Worm (Caenorhabditis elegans) whole organism, young adult: ENCODE measurements around the gene F35C5.1.

ENCODE experiments used
- F33H1.4 ChIP-seq: fragments of 200-800 bp; sonication (Bioruptor generic); IDR thresholded peaks from 2 replicates; pipeline ENCODE4 v1.3.6; 2022; ENCODE audit warnings: missing genetic modification reagents, missing genetic modification characterization, missing compliant biosample characterization
- F37B4.10 ChIP-seq: fragments of 200-800 bp; sonication (Bioruptor generic); IDR thresholded peaks from 2 replicates; pipeline ENCODE4 v1.3.6; 2022; ENCODE audit warnings: missing genetic modification characterization, missing compliant biosample characterization
- F39B2.1 ChIP-seq: fragments of 200-800 bp; sonication (Bioruptor generic); IDR thresholded peaks from 2 replicates; pipeline ENCODE4 v1.3.6; 2022; ENCODE audit warnings: missing genetic modification reagents, missing genetic modification characterization, missing compliant biosample characterization
- F55B11.4 ChIP-seq: sonication (generic microtip); optimal IDR thresholded peaks from 2 replicates; lab custom pipeline; 2016; ENCODE audit warnings: missing compliant biosample characterization, missing genetic modification characterization, borderline replicate concordance; ENCODE audit not compliant: insufficient read depth
- T26A5.8 ChIP-seq: sonication (generic microtip); optimal IDR thresholded peaks from 2 replicates; lab custom pipeline; 2016; ENCODE audit warnings: missing genetic modification characterization, missing compliant biosample characterization
- Y67H2A.10 ChIP-seq: fragments of 200-800 bp; sonication (Bioruptor generic); conservative IDR thresholded peaks from 2 replicates; pipeline ENCODE4 v1.3.6; 2022; ENCODE audit warnings: missing genetic modification reagents, missing genetic modification characterization, missing compliant biosample characterization
- akir-1 ChIP-seq: fragments of 200-800 bp; sonication (Bioruptor generic); optimal IDR thresholded peaks from 2 replicates; lab custom pipeline; 2018; ENCODE audit warnings: mild to moderate bottlenecking, missing genetic modification characterization, moderate library complexity, missing compliant biosample characterization
- ama-1 ChIP-seq, 3 experiments: fragments of 150-350 bp in 1 of 3; sonication (generic microtip) in 2 of 3; optimal IDR thresholded peaks; 2 replicates each; lab custom pipeline; 2014 to 2018; ENCODE audit warnings: missing biosample characterization in 2 of 3, missing genetic modification characterization in 2 of 3, missing genetic modification reagents in 2 of 3
- athp-1 ChIP-seq: sonication (generic microtip); optimal IDR thresholded peaks from 2 replicates; lab custom pipeline; 2017; ENCODE audit warnings: mild to moderate bottlenecking, missing genetic modification characterization, missing compliant biosample characterization
- attf-3 ChIP-seq: fragments of 200-800 bp; sonication (Bioruptor generic); conservative IDR thresholded peaks from 2 replicates; pipeline ENCODE4 v1.3.6; 2022; ENCODE audit warnings: missing genetic modification reagents, missing genetic modification characterization, missing compliant biosample characterization
- cebp-2 ChIP-seq: fragments of 200-800 bp; sonication (Bioruptor generic); IDR thresholded peaks from 2 replicates; pipeline ENCODE4 v1.3.6; 2022; ENCODE audit warnings: missing genetic modification characterization, missing compliant biosample characterization
- ceh-100 ChIP-seq: fragments of 200-800 bp; sonication (Bioruptor generic); IDR thresholded peaks from 2 replicates; pipeline ENCODE4 v1.3.6; 2022; ENCODE audit warnings: missing genetic modification reagents, missing genetic modification characterization, missing compliant biosample characterization
- ceh-58 ChIP-seq: fragments of 200-800 bp; sonication (Bioruptor generic); IDR thresholded peaks from 2 replicates; pipeline ENCODE4 v1.3.6; 2022; ENCODE audit warnings: missing genetic modification characterization, missing compliant biosample characterization
- dox-1 ChIP-seq: fragments of 200-800 bp; sonication (Bioruptor generic); IDR thresholded peaks from 2 replicates; pipeline ENCODE4 v1.3.6; 2022; ENCODE audit warnings: missing genetic modification reagents, missing genetic modification characterization, missing compliant biosample characterization
- dpl-1 ChIP-seq: fragments of 150-350 bp; optimal IDR thresholded peaks from 2 replicates; lab custom pipeline; 2014; ENCODE audit warnings: missing biosample characterization, missing genetic modification reagents, missing genetic modification characterization
- ekl-4 ChIP-seq: fragments of 200-800 bp; sonication (Bioruptor generic); IDR thresholded peaks from 2 replicates; pipeline ENCODE4 v1.3.6; 2022; ENCODE audit warnings: missing genetic modification reagents, missing genetic modification characterization, missing compliant biosample characterization
- him-1 ChIP-seq: sonication (generic microtip); optimal IDR thresholded peaks from 2 replicates; lab custom pipeline; 2016; ENCODE audit warnings: missing genotype, missing genetic modification reagents, missing genetic modification characterization, missing compliant biosample characterization
- hlh-12 ChIP-seq: sonication (generic microtip); optimal IDR thresholded peaks from 2 replicates; lab custom pipeline; 2016; ENCODE audit warnings: missing genetic modification characterization, missing compliant biosample characterization
- hmg-20 ChIP-seq: fragments of 200-800 bp; sonication (Bioruptor generic); IDR thresholded peaks from 2 replicates; pipeline ENCODE4 v1.3.6; 2022; ENCODE audit warnings: missing genetic modification reagents, missing genetic modification characterization, missing compliant biosample characterization
- hrde-1 ChIP-seq: sonication (generic microtip); optimal IDR thresholded peaks from 2 replicates; lab custom pipeline; 2016; ENCODE audit warnings: missing genetic modification characterization, mild to moderate bottlenecking, missing compliant biosample characterization, moderate library complexity, missing genotype, missing genetic modification reagents, borderline replicate concordance
- hsf-1 ChIP-seq: fragments of 200-800 bp; sonication (Bioruptor generic); IDR thresholded peaks from 2 replicates; pipeline ENCODE4 v1.3.6; 2022; ENCODE audit warnings: missing genetic modification reagents, missing genetic modification characterization, missing compliant biosample characterization
- lag-1 ChIP-seq: fragments of 200-800 bp; sonication (Bioruptor generic); IDR thresholded peaks from 2 replicates; pipeline ENCODE4 v1.3.6; 2022; ENCODE audit warnings: missing genetic modification reagents, missing genetic modification characterization, missing compliant biosample characterization
- lin-54 ChIP-seq: fragments of 200-800 bp; sonication (Bioruptor generic); optimal IDR thresholded peaks from 2 replicates; lab custom pipeline; 2018; ENCODE audit warnings: mild to moderate bottlenecking, missing genetic modification characterization, missing compliant biosample characterization
- lsl-1 ChIP-seq: fragments of 200-800 bp; sonication (Bioruptor generic); optimal IDR thresholded peaks from 2 replicates; lab custom pipeline; 2018; ENCODE audit warnings: mild to moderate bottlenecking, missing genetic modification characterization, moderate library complexity, missing compliant biosample characterization
- mes-4 ChIP-seq: sonication (generic microtip); optimal IDR thresholded peaks from 2 replicates; lab custom pipeline; 2016; ENCODE audit warnings: missing genotype, missing genetic modification characterization, missing compliant biosample characterization
- nfya-1 ChIP-seq: sonication (generic microtip); optimal IDR thresholded peaks from 2 replicates; lab custom pipeline; 2017; ENCODE audit warnings: antibody characterized with exemption, missing compliant biosample characterization, missing genetic modification characterization, borderline replicate concordance; ENCODE audit not compliant: insufficient read depth
- pbrm-1 ChIP-seq: fragments of 200-800 bp; sonication (Bioruptor generic); IDR thresholded peaks from 2 replicates; pipeline ENCODE4 v1.3.6; 2022; ENCODE audit warnings: missing genetic modification reagents, missing genetic modification characterization, missing compliant biosample characterization
- rcor-1 ChIP-seq: fragments of 200-800 bp; sonication (Bioruptor generic); IDR thresholded peaks from 2 replicates; pipeline ENCODE4 v1.3.6; 2022; ENCODE audit warnings: missing genetic modification reagents, missing genetic modification characterization, missing compliant biosample characterization
- rec-8 ChIP-seq, 2 experiments: sonication (generic microtip); optimal IDR thresholded peaks; 2 replicates each; lab custom pipeline; 2016; ENCODE audit warnings: mild to moderate bottlenecking in 2 of 2, missing genetic modification characterization in 2 of 2, missing genetic modification reagents in 2 of 2, missing genotype in 2 of 2, missing biosample characterization in 1 of 2, missing compliant biosample characterization in 1 of 2, moderate library complexity in 1 of 2
- repo-1 ChIP-seq: sonication (generic microtip); optimal IDR thresholded peaks from 2 replicates; lab custom pipeline; 2017; ENCODE audit warnings: mild to moderate bottlenecking, missing genetic modification characterization, missing compliant biosample characterization
- sea-2 ChIP-seq: fragments of 200-800 bp; sonication (Bioruptor generic); IDR thresholded peaks from 2 replicates; pipeline ENCODE4 v1.3.6; 2022; ENCODE audit warnings: missing genetic modification characterization, missing compliant biosample characterization
- snpc-1.1 ChIP-seq: sonication (generic microtip); optimal IDR thresholded peaks from 2 replicates; lab custom pipeline; 2017; ENCODE audit warnings: missing genetic modification characterization, mild to moderate bottlenecking, missing compliant biosample characterization, antibody characterized with exemption, moderate library complexity, missing genotype, missing genetic modification reagents; ENCODE audit not compliant: insufficient read depth
- snpc-4 ChIP-seq, 5 experiments: fragments of 150-350 bp in 1 of 5; sonication (generic microtip) in 4 of 5; optimal IDR thresholded peaks; 2 replicates each; lab custom pipeline; 2014 to 2018; ENCODE audit warnings: missing genetic modification characterization in 5 of 5, missing biosample characterization in 3 of 5, antibody characterized with exemption in 2 of 5, mild to moderate bottlenecking in 2 of 5, missing compliant biosample characterization in 2 of 5, missing genotype in 2 of 5, moderate library complexity in 2 of 5, missing genetic modification reagents in 1 of 5
- unc-62 ChIP-seq: fragments of 150-350 bp; optimal IDR thresholded peaks from 2 replicates; lab custom pipeline; 2014; ENCODE audit warnings: missing biosample characterization, missing genetic modification reagents, missing genetic modification characterization
- xnd-1 ChIP-seq: sonication (generic microtip); optimal IDR thresholded peaks from 2 replicates; lab custom pipeline; 2016; ENCODE audit warnings: missing genotype, missing genetic modification reagents, missing genetic modification characterization, missing compliant biosample characterization
- ztf-26 ChIP-seq: sonication (generic microtip); optimal IDR thresholded peaks from 2 replicates; lab custom pipeline; 2017; ENCODE audit warnings: missing genetic modification characterization, missing compliant biosample characterization
- ztf-3 ChIP-seq: fragments of 200-800 bp; sonication (Bioruptor generic); optimal IDR thresholded peaks from 2 replicates; lab custom pipeline; 2018; ENCODE audit warnings: mild to moderate bottlenecking, missing genetic modification characterization, missing compliant biosample characterization

F35C5.1 gene

ce11 chrII:12923225-12923624 is 42.6 kb downstream of the F35C5.1 start (continued):
- TF ChIP-seq F39B2.1 (no peak), rec-8 (tag; optimal IDR thresholded peaks at IDR 0.05; lab: Kevin White, UChicago) (peak in 1 of 2 experiments; percentile 45), repo-1 (tag; lab: Kevin White, UChicago) (peak; percentile 47), ceh-58 (GFP tag; lab: Robert Waterston, UW) (no peak), nfya-1 (tag; lab: Kevin White, UChicago) (no peak), T26A5.8 (tag; lab: Kevin White, UChicago) (peak; percentile 33), ceh-100 (GFP tag; lab: Robert Waterston, UW) (0 out of 2 replicates have a peak, but pooled peaks have one; percentile 14), F33H1.4 (GFP tag; lab: Robert Waterston, UW) (0 out of 2 replicates have a peak, but pooled peaks have one; percentile 29), xnd-1 (tag; lab: Kevin White, UChicago) (peak; percentile 46), hrde-1 (tag; lab: Kevin White, UChicago) (peak; percentile 91), him-1 (tag; lab: Kevin White, UChicago) (peak; percentile 46), mes-4 (no peak), ama-1 (optimal IDR thresholded peaks at IDR 0.05; lab: Kevin White, UChicago) (no peak), ama-1 (GFP tag; optimal IDR thresholded peaks at IDR 0.05; lab: Kevin White, UChicago) (peak in 1 of 2 experiments; percentile 91), pbrm-1 (GFP tag; lab: Robert Waterston, UW) (peak; percentile 36; the same call in 1 of the 2 replicates), cebp-2 (GFP tag; lab: Robert Waterston, UW) (0 out of 2 replicates have a peak, but pooled peaks have one; percentile 79), snpc-4 (GFP tag; optimal IDR thresholded peaks at IDR 0.05; lab: Kevin White, UChicago) (peak; percentile 6), snpc-4 (tag; optimal IDR thresholded peaks at IDR 0.05; lab: Kevin White, UChicago) (peak in 1 of 4 experiments; percentile 3), ekl-4 (GFP tag; lab: Robert Waterston, UW) (peak; percentile 68), hsf-1 (GFP tag; lab: Robert Waterston, UW) (peak; percentile 69), snpc-1.1 (peak; percentile 47)

DNA sequence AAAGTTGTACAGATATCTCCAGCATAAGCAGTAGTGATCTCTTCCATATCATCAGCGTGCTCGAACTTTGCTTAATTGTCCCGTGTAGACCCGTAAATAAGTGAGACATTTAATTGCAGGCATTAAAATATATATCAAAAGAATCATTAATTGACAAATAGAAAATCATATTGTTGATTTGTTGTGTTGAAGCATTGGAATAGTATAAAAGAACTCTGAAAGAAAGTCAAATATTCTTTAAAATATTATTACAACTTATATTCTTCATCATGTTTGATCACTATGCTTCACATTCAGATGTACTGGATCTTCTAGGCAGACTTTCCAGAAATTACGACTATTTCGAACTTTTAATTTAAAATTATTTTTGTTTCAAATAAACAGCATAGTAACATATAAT is 44.9 kb downstream of the F35C5.1 start, which contains the start of gene F58G1.8:
TSS of gene F58G1.8 (minus strand) at position 101 of the 400 bp plus-strand sequence.
- TF ChIP-seq ztf-3 (GFP tag; lab: Kevin White, UChicago) (no peak), sea-2 (GFP tag; lab: Robert Waterston, UW) (no peak), dox-1 (GFP tag; lab: Robert Waterston, UW) (no peak), Y67H2A.10 (GFP tag; lab: Robert Waterston, UW) (no peak)

DNA sequence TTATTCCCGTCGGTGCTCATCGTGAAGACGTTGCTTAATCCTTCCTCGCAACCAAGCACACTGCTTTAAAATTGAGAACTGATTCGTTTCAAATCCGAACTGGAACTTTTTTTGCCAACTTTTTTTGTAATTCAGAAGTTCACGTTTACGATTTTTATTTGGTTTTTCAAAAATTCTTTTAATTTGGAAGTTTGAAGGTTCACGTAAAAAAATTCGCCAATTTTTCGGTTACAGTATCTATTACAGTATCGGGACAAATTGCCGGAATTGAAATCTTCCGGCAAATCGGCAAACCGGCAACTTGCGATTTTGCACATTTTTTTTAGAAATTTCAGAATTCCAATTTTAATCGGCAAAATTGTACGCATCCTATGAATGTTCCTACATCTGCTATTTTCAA is 47.6 kb downstream of the F35C5.1 start, which contains the start of gene F58G1.3:
TSS of gene F58G1.3 (minus strand) at position 101 of the 400 bp plus-strand sequence.
- TF ChIP-seq lag-1 (GFP tag; lab: Robert Waterston, UW) (no peak), nfya-1 (tag; lab: Kevin White, UChicago) (no peak), hmg-20 (GFP tag; lab: Robert Waterston, UW) (no peak), hlh-12 (tag; lab: Kevin White, UChicago) (no peak), unc-62 (GFP tag; lab: Kevin White, UChicago) (no peak), akir-1 (GFP tag; lab: Kevin White, UChicago) (no peak), rcor-1 (GFP tag; lab: Robert Waterston, UW) (no peak), F55B11.4 (tag; lab: Kevin White, UChicago) (no peak), dpl-1 (GFP tag; lab: Kevin White, UChicago) (no peak), F37B4.10 (no peak), lsl-1 (GFP tag; lab: Kevin White, UChicago) (no peak), lin-54 (no peak), attf-3 (GFP tag; lab: Robert Waterston, UW) (no peak), ekl-4 (GFP tag; lab: Robert Waterston, UW) (no peak), mes-4 (no peak), athp-1 (no peak), ztf-26 (no peak)
